Worm (Caenorhabditis elegans): ENCODE measurements around the gene bath-33.

DNA sequence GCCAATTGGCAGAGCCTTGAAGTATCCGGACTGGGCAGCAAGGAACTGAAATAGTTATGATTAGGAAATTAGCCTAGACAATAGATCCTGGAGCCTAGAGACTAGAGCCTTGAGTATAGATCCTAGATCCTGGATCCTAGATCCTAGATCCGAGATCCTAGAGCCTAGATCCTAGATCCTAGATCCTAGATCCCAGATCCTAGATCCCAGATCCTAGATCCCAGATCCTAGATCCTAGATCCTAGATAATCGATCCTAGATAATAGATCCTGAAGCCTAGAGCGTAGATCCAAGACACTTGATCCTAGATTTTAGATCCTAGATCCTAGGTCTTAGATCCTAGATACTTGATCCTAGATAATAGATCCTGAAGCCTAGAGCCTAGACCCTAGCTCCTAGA is 969 bp downstream of the bath-33 start:
- TF ChIP-seq ama-1 (optimal IDR thresholded peaks at IDR 0.05) (no peak), ztf-11 (tag; optimal IDR thresholded peaks at IDR 0.05) (no peak), lin-15B (tag; optimal IDR thresholded peaks at IDR 0.05) (no peak), snpc-4 (tag; optimal IDR thresholded peaks at IDR 0.05) (no peak)
